Fruit fly (Drosophila melanogaster) Kc167 (cell line): ENCODE measurements around the gene CG3706.

Source experiments
- Myc ChIP-seq: fragments of >200 bp; optimal IDR thresholded peaks from 2 replicates; lab custom pipeline; 2017; ENCODE audit warnings: missing external identifiers
- Sin3A ChIP-seq: fragments of >200 bp; optimal IDR thresholded peaks from 2 replicates; lab custom pipeline; 2018; ENCODE audit warnings: missing external identifiers
- h ChIP-seq: fragments of >200 bp; optimal IDR thresholded peaks from 3 replicates; lab custom pipeline; 2018; ENCODE audit warnings: missing external identifiers
- insv ChIP-seq: fragments of >200 bp; optimal IDR thresholded peaks from 3 replicates; lab custom pipeline; 2018; ENCODE audit warnings: missing external identifiers
- psq ChIP-seq: fragments of >200 bp; optimal IDR thresholded peaks from 2 replicates; lab custom pipeline; 2017; ENCODE audit warnings: missing external identifiers
- ttk ChIP-seq: sonication (Bioruptor generic); optimal IDR thresholded peaks from 2 replicates; lab custom pipeline; 2017; ENCODE audit warnings: missing external identifiers

The CG3706 gene

DNA sequence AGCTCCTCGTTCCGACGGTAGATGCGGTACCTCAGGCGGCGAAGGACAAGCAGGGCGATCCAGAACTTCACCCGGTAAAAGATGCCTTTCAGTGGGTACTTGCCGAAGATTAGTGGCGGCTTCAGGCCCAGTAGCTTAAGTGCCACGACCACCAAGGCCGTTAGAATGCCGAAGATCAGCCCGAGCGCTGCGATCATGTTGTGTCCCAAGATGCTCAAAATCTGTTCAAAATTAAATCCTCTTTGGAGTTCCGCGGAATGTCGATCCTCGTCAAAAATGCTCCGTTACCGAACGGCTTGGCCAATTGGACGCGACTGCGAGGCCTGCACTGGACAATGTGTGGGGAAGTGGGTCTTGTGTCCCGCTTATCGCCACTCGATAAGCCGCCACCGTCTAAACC lies at the start of gene CG3706, which contains the start of gene CG32815:
Gene CG3706, minus strand, starts transcription at position 310 of the 400 bp plus-strand sequence.
Gene CG32815, plus strand, starts transcription at position 301 of the 400 bp plus-strand sequence.
- TF ChIP-seq ttk (lab: Kevin White, UChicago): no peak
- TF ChIP-seq h: no peak
- TF ChIP-seq psq (lab: Kevin White, UChicago): no peak
- no peak for TF ChIP-seq insv (lab: Kevin White, UChicago)
- TF ChIP-seq Sin3A (lab: Kevin White, UChicago): no peak
- TF ChIP-seq Myc (lab: Kevin White, UChicago): no peak

DNA sequence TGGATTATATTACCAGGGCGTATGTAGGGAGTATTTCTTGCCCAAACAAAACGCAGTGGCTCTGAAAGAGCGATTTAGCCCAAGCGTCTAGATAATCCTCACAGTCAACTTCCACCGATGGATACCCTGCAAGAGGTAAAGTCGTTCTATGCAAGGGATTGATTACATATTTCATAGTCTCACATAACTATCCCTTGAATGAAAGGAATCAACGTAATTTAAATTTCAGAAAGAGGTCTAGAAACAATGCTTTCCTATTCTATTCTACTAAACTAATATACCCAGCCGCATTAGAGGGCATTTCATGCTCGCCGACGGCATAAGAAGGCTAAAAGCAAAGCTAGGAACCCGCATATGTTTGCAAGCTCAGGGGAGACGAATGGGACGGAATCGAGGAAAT lies 34.5 kb upstream of the CG3706 start:
- no peak for TF ChIP-seq Sin3A (lab: Kevin White, UChicago)
- TF ChIP-seq Myc (lab: Kevin White, UChicago): no peak
- TF ChIP-seq psq (lab: Kevin White, UChicago): no peak

DNA sequence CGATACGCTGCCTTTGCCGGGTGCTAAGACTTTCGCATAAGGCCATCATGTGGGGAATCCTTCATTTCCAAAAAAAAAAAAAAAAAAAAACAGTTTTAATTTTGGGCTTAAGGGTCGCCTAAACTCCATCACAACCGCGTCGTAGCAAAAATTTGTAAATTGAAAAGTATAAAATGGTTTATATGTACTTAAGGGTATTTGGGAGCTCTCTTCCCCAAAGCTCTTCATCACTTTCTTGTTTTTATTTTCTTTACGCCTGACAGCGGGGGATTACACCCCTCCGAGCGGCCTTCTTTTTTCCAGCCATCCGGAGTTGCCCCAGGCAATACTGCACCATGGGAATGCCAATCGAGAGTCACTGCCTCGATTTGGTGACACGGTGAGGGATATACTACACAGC lies 31.7 kb upstream of the CG3706 start:
- TF ChIP-seq ttk (lab: Kevin White, UChicago) (no peak), Sin3A (lab: Kevin White, UChicago) (no peak), psq (lab: Kevin White, UChicago) (no peak), h (no peak), insv (lab: Kevin White, UChicago) (no peak), Myc (lab: Kevin White, UChicago) (no peak)

DNA sequence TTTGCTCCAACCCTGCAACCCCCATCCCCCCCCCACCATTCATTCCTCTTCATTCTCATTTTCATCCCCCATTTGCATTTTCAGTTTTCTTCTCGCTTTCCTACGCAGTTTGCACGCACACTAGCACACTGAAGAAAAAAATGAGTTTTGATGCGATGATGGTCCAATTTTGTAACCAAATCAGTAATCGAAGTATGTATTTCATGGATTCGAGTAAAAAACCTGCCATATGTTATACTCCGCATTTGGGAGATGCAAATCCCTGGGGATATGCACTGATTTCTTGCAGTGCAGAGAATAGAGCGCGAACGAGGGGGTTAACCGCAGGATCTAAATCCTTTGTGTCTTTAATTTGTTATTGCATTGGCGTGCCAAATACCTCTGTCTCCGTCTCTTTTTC lies 23.6 kb upstream of the CG3706 start:
- no peak for TF ChIP-seq h
- TF ChIP-seq ttk (lab: Kevin White, UChicago): no peak
- no peak for TF ChIP-seq psq (lab: Kevin White, UChicago)
- no peak for TF ChIP-seq Sin3A (lab: Kevin White, UChicago)
- TF ChIP-seq insv (lab: Kevin White, UChicago): no peak
- TF ChIP-seq Myc (lab: Kevin White, UChicago): no peak

DNA sequence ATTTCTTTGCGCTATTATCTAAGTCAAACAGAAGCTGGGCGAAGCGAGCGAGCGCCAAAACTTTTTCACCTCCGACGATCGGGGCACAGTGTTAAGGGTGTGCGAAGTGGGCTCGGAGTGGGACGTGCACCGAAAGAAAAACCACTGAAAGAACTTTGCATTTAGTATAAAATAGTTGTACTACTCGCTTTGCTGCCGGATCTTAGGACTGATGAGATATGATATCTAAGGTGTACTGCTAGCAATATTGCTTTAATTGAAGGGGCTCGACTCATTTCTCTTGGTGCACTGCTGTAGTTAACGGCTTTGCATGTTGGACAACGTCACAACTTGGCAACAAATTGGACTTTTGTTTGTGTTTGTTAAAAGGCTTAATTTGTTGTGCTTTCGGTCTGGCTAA lies 21.5 kb upstream of the CG3706 start:
- no peak for TF ChIP-seq ttk (lab: Kevin White, UChicago)
- no peak for TF ChIP-seq Sin3A (lab: Kevin White, UChicago)
- no peak for TF ChIP-seq psq (lab: Kevin White, UChicago)
- no peak for TF ChIP-seq insv (lab: Kevin White, UChicago)
- TF ChIP-seq Myc (lab: Kevin White, UChicago): no peak
- no peak for TF ChIP-seq h

DNA sequence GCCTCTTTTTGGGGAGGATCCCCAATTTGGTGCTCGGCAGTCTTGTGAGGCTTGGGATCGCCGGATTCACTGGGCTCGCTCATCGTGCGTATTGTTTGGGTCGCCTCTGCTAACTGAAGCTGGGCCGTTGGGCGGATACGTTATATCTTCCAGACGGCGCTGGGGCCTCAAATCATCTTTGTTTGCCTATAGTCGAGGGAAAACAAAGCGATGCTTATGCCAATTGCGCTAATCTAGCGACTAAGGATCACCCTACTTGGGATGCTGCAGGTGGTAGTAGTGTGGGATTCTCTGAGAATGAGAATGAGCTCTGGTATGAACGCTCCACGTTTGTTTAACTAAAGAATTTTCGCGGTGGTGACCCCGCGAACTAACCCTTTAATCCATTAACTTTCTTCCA lies 19.5 kb upstream of the CG3706 start, which contains the start of gene CG3690:
Gene CG3690, minus strand, starts transcription at position 101 of the 400 bp plus-strand sequence.
- TF ChIP-seq Sin3A (lab: Kevin White, UChicago) (no peak), insv (lab: Kevin White, UChicago) (no peak), h (no peak), Myc (lab: Kevin White, UChicago) (no peak), ttk (lab: Kevin White, UChicago) (no peak), psq (lab: Kevin White, UChicago) (no peak)

DNA sequence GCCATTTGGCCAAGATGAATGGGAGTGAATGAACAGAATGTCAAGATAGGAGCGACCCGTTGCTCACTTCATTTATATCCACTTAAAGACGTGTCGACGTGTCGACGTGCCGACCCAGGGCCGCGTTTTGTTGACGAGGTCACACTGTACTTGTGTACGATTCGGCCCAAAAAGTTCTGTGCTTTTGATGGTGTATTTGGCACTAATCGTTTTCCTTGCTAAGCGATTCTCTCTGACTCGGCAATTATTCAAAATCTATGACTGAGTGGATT lies 15.9 kb upstream of the CG3706 start:
- TF ChIP-seq h (no peak), Myc (lab: Kevin White, UChicago) (no peak), psq (lab: Kevin White, UChicago) (no peak), Sin3A (lab: Kevin White, UChicago) (no peak), ttk (lab: Kevin White, UChicago) (no peak), insv (lab: Kevin White, UChicago) (no peak)

DNA sequence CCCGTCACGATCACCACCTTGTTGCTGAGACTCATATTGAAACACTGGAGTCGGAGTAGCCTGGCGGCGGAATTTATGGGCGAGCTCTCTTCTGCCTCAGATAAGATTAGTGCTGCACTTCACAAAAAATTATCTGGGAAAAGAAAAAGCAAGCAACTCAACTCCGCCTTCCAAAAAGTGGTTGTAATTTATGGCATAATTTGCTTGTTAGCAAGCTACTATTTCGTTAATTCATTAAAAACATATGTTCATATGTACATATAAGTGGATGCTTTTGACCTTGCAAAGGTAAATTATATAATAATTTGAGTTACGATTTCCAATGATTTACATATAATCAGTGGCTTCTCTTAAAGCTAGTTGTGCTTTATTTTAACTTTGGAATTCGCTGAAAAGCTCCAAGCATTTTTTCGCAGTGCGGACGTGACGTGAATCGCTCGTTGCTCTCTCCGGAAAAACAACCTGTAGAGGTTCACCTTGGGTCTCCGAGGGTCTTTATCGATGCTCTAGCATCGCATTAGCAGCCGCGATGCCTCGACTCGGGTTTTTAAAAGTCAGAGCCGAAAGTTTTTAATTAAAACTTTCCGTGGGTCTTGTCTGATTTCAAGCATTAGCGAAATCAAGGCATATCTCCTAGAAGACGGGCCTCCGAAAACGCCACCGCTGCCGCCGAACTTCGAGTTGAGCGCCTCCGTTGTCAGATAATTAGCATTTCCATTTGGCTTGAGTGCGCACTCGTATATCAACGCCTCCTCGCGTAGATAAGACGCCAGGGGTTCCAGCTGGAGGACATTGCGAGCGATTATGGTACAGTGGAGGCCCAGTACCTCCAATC lies 15.4 kb upstream of the CG3706 start, which contains the start of gene CG3699:
Gene CG3699, minus strand, starts transcription at position 51 of the 835 bp plus-strand sequence.
- TF ChIP-seq psq (lab: Kevin White, UChicago) (no peak), Sin3A (lab: Kevin White, UChicago) (no peak), ttk (lab: Kevin White, UChicago) (no peak), insv (lab: Kevin White, UChicago) (no peak), h (no peak), Myc (lab: Kevin White, UChicago) (no peak)

DNA sequence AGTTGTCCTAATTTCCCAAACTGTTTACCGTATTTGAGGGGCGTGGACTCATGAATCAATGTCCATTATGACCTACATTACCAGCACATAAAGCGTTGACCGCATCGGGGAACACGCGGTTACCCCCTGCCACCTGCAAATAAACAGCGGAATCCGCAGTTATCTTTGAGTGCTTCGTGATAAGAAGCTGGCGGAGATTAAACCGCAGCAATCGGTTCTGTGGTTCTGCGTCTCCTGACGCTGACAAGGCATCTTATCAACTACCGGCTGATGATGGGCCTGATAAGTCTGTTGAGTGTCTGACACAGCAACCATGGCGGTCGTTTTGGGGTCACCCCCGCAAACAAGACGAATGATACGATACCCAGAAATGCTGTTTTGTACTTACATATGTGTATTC lies 13.9 kb upstream of the CG3706 start:
- no peak for TF ChIP-seq psq (lab: Kevin White, UChicago)

DNA sequence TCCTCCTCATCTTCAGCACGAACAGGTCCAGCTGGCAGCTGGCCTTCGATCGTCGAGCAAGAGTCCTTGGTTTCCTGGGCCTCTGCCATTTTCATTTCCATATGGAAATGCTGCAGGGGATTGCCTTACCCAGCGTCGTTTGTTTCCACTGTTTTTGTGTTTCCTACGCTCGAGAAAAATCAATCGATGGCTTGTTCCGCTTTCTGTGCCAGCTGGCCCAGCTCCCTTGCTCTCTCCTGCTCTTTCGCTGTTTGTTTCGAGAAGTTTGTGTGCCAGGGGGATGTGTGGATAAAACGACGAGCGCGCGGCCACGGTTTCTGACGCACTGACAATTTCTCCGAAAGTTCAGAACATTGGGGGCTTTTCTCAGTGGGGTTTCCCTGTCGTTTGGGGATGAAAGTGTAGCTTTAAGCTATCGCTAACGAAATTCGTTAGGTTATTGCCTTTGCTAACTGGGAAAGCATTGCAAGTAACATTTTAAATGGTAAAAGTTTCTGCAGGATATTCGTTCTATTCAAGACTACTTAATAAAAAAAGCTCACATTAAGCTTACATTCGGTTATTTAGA lies 13.3 kb upstream of the CG3706 start, which contains the start of gene CG3703:
Gene CG3703, minus strand, starts transcription at position 328 of the 568 bp plus-strand sequence.
- TF ChIP-seq psq (lab: Kevin White, UChicago): no peak
- no peak for TF ChIP-seq h
- TF ChIP-seq insv (lab: Kevin White, UChicago): no peak
- TF ChIP-seq Myc (lab: Kevin White, UChicago): no peak
- no peak for TF ChIP-seq Sin3A (lab: Kevin White, UChicago)
- TF ChIP-seq ttk (lab: Kevin White, UChicago): no peak

DNA sequence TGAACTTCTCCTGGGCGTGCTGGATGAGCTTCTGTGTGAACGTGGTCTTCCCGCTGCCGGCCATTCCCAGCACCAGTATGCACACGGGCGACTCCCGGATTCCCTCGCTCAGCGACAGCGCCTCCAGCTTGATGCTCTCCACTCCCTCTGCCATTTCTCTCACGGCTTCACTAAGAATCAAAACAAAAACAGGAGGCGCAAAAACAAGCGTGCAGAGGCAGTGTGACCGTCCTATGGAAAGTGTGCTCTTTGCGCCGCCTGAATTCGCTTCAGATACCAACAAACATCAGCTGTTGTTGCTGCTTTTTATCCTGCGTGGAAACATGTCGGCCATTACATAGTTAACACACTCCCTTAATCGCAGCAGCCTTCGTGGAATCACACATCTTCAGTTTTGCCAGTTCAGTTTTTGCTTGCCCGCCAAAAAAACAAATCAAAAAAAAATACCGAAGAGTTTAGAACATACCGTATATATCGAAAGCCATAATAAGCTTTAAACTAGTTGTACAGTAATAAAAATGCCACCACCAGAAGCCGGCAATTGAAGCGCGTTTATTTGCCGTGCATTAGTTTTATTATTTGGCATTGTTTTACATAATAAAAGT lies 8.4 kb upstream of the CG3706 start, which contains the start of the genes CG3704 and mus81:
Gene CG3704, minus strand, starts transcription at position 226 of the 605 bp plus-strand sequence.
Gene mus81, plus strand, starts transcription at position 496 of the 605 bp plus-strand sequence.
- TF ChIP-seq psq (lab: Kevin White, UChicago) (no peak), Sin3A (lab: Kevin White, UChicago) (no peak), ttk (lab: Kevin White, UChicago) (no peak), insv (lab: Kevin White, UChicago) (no peak), h (no peak), Myc (lab: Kevin White, UChicago) (no peak)
